Fruit fly (Drosophila melanogaster) whole organism, embryonic: Measurements from ENCODE around the gene CG14787.
A peak's percentile ranks its signal among the peaks of the same experiment; 100 is the strongest.

Experiments
- Ada2b ChIP-seq: fragments of 200-800 bp; sonication (Bioruptor generic); IDR thresholded peaks from 2 replicates; pipeline ENCODE4 v1.3.6; 2022; ENCODE audit warnings: missing biosample characterization, missing genetic modification characterization
- Adf1 ChIP-seq: fragments of 200-800 bp; sonication (Bioruptor generic); IDR thresholded peaks from 2 replicates; pipeline ENCODE4 v1.3.6; 2022; ENCODE audit warnings: missing biosample characterization, missing genetic modification characterization
- CG10274 ChIP-seq: fragments of 200-800 bp; sonication (Bioruptor generic); optimal IDR thresholded peaks from 3 replicates; lab custom pipeline; 2017; ENCODE audit warnings: missing biosample characterization, mild to moderate bottlenecking, missing genetic modification characterization
- CG10462 ChIP-seq: fragments of 200-800 bp; sonication (Bioruptor generic); optimal IDR thresholded peaks from 2 replicates; lab custom pipeline; 2016; ENCODE audit warnings: missing biosample characterization, missing genetic modification characterization
- CG12659 ChIP-seq: fragments of 200-800 bp; sonication (Bioruptor generic); optimal IDR thresholded peaks from 3 replicates; lab custom pipeline; 2017; ENCODE audit warnings: mild to moderate bottlenecking, missing biosample characterization, missing genetic modification reagents, missing genetic modification characterization
- CG14965 ChIP-seq: fragments of 200-800 bp; sonication (Bioruptor generic); optimal IDR thresholded peaks from 2 replicates; lab custom pipeline; 2016; ENCODE audit warnings: missing biosample characterization, missing genetic modification characterization, borderline replicate concordance
- CG16813 ChIP-seq: fragments of 200-800 bp; sonication (Bioruptor generic); IDR thresholded peaks from 3 replicates; pipeline ENCODE4 v1.3.6; 2022; ENCODE audit warnings: missing biosample characterization, missing genetic modification characterization; ENCODE audit not compliant: partially characterized antibody
- CG2202 ChIP-seq: fragments of 200-800 bp; sonication (Bioruptor generic); optimal IDR thresholded peaks from 2 replicates; lab custom pipeline; 2018; ENCODE audit warnings: missing biosample characterization, mild to moderate bottlenecking, missing genetic modification characterization
- CG2678 ChIP-seq: fragments of 200-800 bp; sonication (Bioruptor generic); optimal IDR thresholded peaks from 3 replicates; lab custom pipeline; 2019; ENCODE audit warnings: missing biosample characterization, mild to moderate bottlenecking, missing genetic modification characterization, moderate library complexity
- CG30020 ChIP-seq: fragments of 200-800 bp; optimal IDR thresholded peaks from 2 replicates; lab custom pipeline; 2019; ENCODE audit warnings: missing biosample characterization, mild to moderate bottlenecking, missing genetic modification characterization, moderate library complexity
- CG3407 ChIP-seq: fragments of 200-800 bp; sonication (Bioruptor generic); optimal IDR thresholded peaks from 2 replicates; lab custom pipeline; 2018; ENCODE audit warnings: missing biosample characterization, mild to moderate bottlenecking, missing genetic modification characterization
- CG4730 ChIP-seq: fragments of 200-800 bp; sonication (Bioruptor generic); IDR thresholded peaks from 2 replicates; pipeline ENCODE4 v1.3.6; 2022; ENCODE audit warnings: missing biosample characterization, missing genetic modification characterization
- CG6791 ChIP-seq: fragments of 200-800 bp; sonication (Bioruptor generic); IDR thresholded peaks from 3 replicates; pipeline ENCODE4 v1.3.6; 2022; ENCODE audit warnings: missing biosample characterization, missing genetic modification characterization; ENCODE audit not compliant: partially characterized antibody
- CkIIα-i1 ChIP-seq: fragments of 200-800 bp; sonication (Bioruptor generic); IDR thresholded peaks from 2 replicates; pipeline ENCODE4 v1.3.6; 2022; ENCODE audit warnings: missing biosample characterization, missing genetic modification characterization
- CoRest ChIP-seq: fragments of 200-800 bp; sonication (Bioruptor generic); optimal IDR thresholded peaks from 3 replicates; lab custom pipeline; 2018; ENCODE audit warnings: missing biosample characterization, mild to moderate bottlenecking, missing genetic modification characterization, moderate library complexity
- D ChIP-seq, 2 experiments: fragments of 200-800 bp in 1 of 2; fragments of >200 bp in 1 of 2; sonication (Bioruptor generic) in 1 of 2; optimal IDR thresholded peaks; 2 replicates in 1 of 2; 3 replicates in 1 of 2; lab custom pipeline; 2017; ENCODE audit warnings: mild to moderate bottlenecking in 1 of 2, missing biosample characterization in 1 of 2, missing genetic modification characterization in 1 of 2, missing genetic modification reagents in 1 of 2
- Dbx ChIP-seq: fragments of 200-800 bp; sonication (Bioruptor generic); IDR thresholded peaks from 3 replicates; pipeline ENCODE4 v1.3.6; 2022; ENCODE audit warnings: missing biosample characterization, missing genetic modification characterization
- Dek ChIP-seq: fragments of 200-800 bp; sonication (Bioruptor generic); optimal IDR thresholded peaks from 3 replicates; lab custom pipeline; 2019; ENCODE audit warnings: missing biosample characterization, mild to moderate bottlenecking, missing genetic modification characterization, moderate library complexity
- Doc3 ChIP-seq: fragments of 200-800 bp; sonication (Bioruptor generic); IDR thresholded peaks from 3 replicates; pipeline ENCODE4 v1.3.6; 2022; ENCODE audit warnings: missing biosample characterization, missing genetic modification characterization; ENCODE audit not compliant: partially characterized antibody
- Fer3 ChIP-seq: fragments of 200-800 bp; sonication (Bioruptor generic); optimal IDR thresholded peaks from 2 replicates; lab custom pipeline; 2018; ENCODE audit warnings: missing biosample characterization, mild to moderate bottlenecking, missing genetic modification characterization, moderate library complexity
- Gsc ChIP-seq: fragments of 200-800 bp; sonication (Bioruptor generic); IDR thresholded peaks from 2 replicates; pipeline ENCODE4 v1.3.6; 2022; ENCODE audit warnings: missing biosample characterization, missing genetic modification characterization
- Gug ChIP-seq: fragments of 200-800 bp; sonication (Bioruptor generic); IDR thresholded peaks from 4 replicates; pipeline ENCODE4 v1.3.6; 2022; ENCODE audit warnings: missing biosample characterization, missing genetic modification characterization
- Hmr ChIP-seq: fragments of 200-800 bp; sonication (Bioruptor generic); optimal IDR thresholded peaks from 3 replicates; lab custom pipeline; 2017; ENCODE audit warnings: mild to moderate bottlenecking, missing biosample characterization, missing genetic modification reagents, missing genetic modification characterization
- Hr3 ChIP-seq: fragments of 200-800 bp; sonication (Bioruptor generic); optimal IDR thresholded peaks from 3 replicates; lab custom pipeline; 2016; ENCODE audit warnings: missing biosample characterization, missing genetic modification characterization
- Optix ChIP-seq: fragments of 200-800 bp; sonication (Bioruptor generic); IDR thresholded peaks from 3 replicates; pipeline ENCODE4 v1.3.6; 2022; ENCODE audit warnings: missing biosample characterization, missing genetic modification characterization
- Pdp1 ChIP-seq, 2 experiments: fragments of 200-800 bp; sonication (Bioruptor generic); optimal IDR thresholded peaks; 3 replicates each; lab custom pipeline; 2016; ENCODE audit warnings: missing biosample characterization in 2 of 2, missing genetic modification characterization in 2 of 2, mild to moderate bottlenecking in 1 of 2, moderate library complexity in 1 of 2
- Side ChIP-seq: fragments of 200-800 bp; sonication (Bioruptor generic); optimal IDR thresholded peaks from 2 replicates; lab custom pipeline; 2016; ENCODE audit warnings: missing biosample characterization, missing genetic modification characterization
- Usf ChIP-seq: fragments of 200-800 bp; sonication (Bioruptor generic); optimal IDR thresholded peaks from 2 replicates; lab custom pipeline; 2017; ENCODE audit warnings: missing genotype, missing biosample characterization, missing genetic modification characterization
- al ChIP-seq: fragments of 200-800 bp; sonication (Bioruptor generic); IDR thresholded peaks from 2 replicates; pipeline ENCODE4 v1.3.6; 2022; ENCODE audit warnings: missing biosample characterization, missing genetic modification characterization
- ara ChIP-seq: fragments of 200-800 bp; sonication (Bioruptor generic); IDR thresholded peaks from 2 replicates; pipeline ENCODE4 v1.3.6; 2022; ENCODE audit warnings: missing biosample characterization, missing genetic modification characterization
- az2 ChIP-seq: fragments of 200-800 bp; sonication (Bioruptor generic); optimal IDR thresholded peaks from 3 replicates; lab custom pipeline; 2016; ENCODE audit warnings: missing biosample characterization, missing genetic modification characterization
- bab2 ChIP-seq: fragments of 200-800 bp; sonication (Bioruptor generic); optimal IDR thresholded peaks from 2 replicates; lab custom pipeline; 2016; ENCODE audit warnings: missing biosample characterization, missing genetic modification characterization
- btn ChIP-seq: fragments of 200-800 bp; sonication (Bioruptor generic); optimal IDR thresholded peaks from 2 replicates; lab custom pipeline; 2016; ENCODE audit warnings: missing biosample characterization, missing genetic modification characterization
- cato ChIP-seq: fragments of 200-800 bp; sonication (Bioruptor generic); optimal IDR thresholded peaks from 2 replicates; lab custom pipeline; 2016; ENCODE audit warnings: missing biosample characterization, missing genetic modification characterization, borderline replicate concordance
- chif ChIP-seq, 2 experiments: fragments of 200-800 bp; sonication (Bioruptor generic); optimal IDR thresholded peaks; 3 replicates each; lab custom pipeline; 2016; ENCODE audit warnings: missing biosample characterization in 2 of 2, missing genetic modification characterization in 2 of 2
- ci ChIP-seq: fragments of 200-800 bp; sonication (Bioruptor generic); IDR thresholded peaks from 3 replicates; pipeline ENCODE4 v1.3.6; 2022; ENCODE audit warnings: missing biosample characterization, missing genetic modification characterization
- crc ChIP-seq: fragments of 200-800 bp; sonication (Bioruptor generic); optimal IDR thresholded peaks from 2 replicates; lab custom pipeline; 2016; ENCODE audit warnings: missing biosample characterization, missing genetic modification characterization
- croc ChIP-seq: fragments of 200-800 bp; sonication (Bioruptor generic); conservative IDR thresholded peaks from 3 replicates; pipeline ENCODE4 v1.3.6; 2022; ENCODE audit warnings: missing biosample characterization, missing genetic modification characterization
- dan ChIP-seq: fragments of 200-800 bp; sonication (Bioruptor generic); IDR thresholded peaks from 2 replicates; pipeline ENCODE4 v1.3.6; 2022; ENCODE audit warnings: missing biosample characterization, missing genetic modification characterization
- grn ChIP-seq: fragments of 200-800 bp; sonication (Bioruptor generic); optimal IDR thresholded peaks from 3 replicates; lab custom pipeline; 2017; ENCODE audit warnings: missing biosample characterization, missing genetic modification characterization
- hb ChIP-seq: fragments of 200-800 bp; sonication (Bioruptor generic); IDR thresholded peaks from 3 replicates; pipeline ENCODE4 v1.3.6; 2022; ENCODE audit warnings: missing biosample characterization, missing genetic modification characterization; ENCODE audit not compliant: partially characterized antibody
- hbn ChIP-seq: fragments of 200-800 bp; sonication (Bioruptor generic); IDR thresholded peaks from 2 replicates; pipeline ENCODE4 v1.3.6; 2022; ENCODE audit warnings: missing biosample characterization, missing genetic modification characterization; ENCODE audit not compliant: partially characterized antibody
- jigr1 ChIP-seq: fragments of 200-800 bp; sonication (Bioruptor generic); IDR thresholded peaks from 3 replicates; pipeline ENCODE4 v1.3.6; 2022; ENCODE audit warnings: missing biosample characterization, missing genetic modification characterization
- oc ChIP-seq: fragments of 200-800 bp; sonication (Bioruptor generic); optimal IDR thresholded peaks from 2 replicates; lab custom pipeline; 2018; ENCODE audit warnings: missing biosample characterization, mild to moderate bottlenecking, missing genetic modification characterization, moderate library complexity
- rib ChIP-seq: fragments of 200-800 bp; sonication (Bioruptor generic); IDR thresholded peaks from 2 replicates; pipeline ENCODE4 v1.3.6; 2022; ENCODE audit warnings: missing biosample characterization, missing genetic modification characterization
- sens ChIP-seq: fragments of 200-800 bp; sonication (Bioruptor generic); peaks from one replicate; lab custom pipeline; 2016; ENCODE audit warnings: missing biosample characterization, missing genetic modification characterization
- trh ChIP-seq: fragments of 200-800 bp; sonication (Bioruptor generic); optimal IDR thresholded peaks from 2 replicates; lab custom pipeline; 2016; ENCODE audit warnings: missing biosample characterization, missing genetic modification characterization
- unc-4 ChIP-seq: fragments of 200-800 bp; sonication (Bioruptor generic); IDR thresholded peaks from 2 replicates; pipeline ENCODE4 v1.3.6; 2022; ENCODE audit warnings: missing biosample characterization, missing genetic modification characterization; ENCODE audit not compliant: partially characterized antibody
- vvl ChIP-seq: fragments of 200-800 bp; sonication (Bioruptor generic); IDR thresholded peaks from 2 replicates; pipeline ENCODE4 v1.3.6; 2022; ENCODE audit warnings: missing biosample characterization, missing genetic modification characterization

Gene CG14787

DNA sequence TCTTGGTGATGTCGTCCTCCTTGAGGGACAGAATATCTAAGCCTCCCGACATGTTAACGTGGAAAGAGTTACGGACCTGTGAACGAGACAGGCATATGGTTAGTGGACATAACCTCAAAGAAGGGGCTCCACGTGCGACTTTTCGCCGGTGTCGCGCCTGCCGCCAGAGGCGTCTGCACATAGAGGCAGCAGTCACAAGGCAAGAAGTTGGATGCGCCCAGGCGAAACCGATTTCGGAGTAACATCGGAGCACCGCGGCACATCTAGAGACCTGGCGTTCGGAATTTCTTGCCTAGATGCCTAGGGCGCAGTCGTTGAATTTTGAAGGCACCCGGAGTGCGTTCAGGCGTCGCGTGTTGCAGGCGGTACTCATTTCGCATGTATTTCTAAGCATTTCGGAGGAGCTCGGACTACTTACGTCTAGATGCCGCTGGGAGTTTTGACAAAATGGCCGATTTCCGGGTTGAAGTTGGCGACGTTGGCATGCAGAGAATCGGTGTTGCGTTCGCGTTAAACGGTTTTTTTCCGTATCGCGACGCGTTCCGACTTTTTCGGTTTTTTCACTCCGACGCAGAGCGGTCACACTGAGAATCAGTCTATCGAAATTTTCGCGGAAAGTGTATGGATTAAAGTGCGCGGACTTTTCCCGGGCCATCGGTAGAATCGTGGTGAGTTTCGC lies 21.5 kb upstream of the CG14787 start, which contains the start of the genes sta and inc:
TSS of gene sta (minus strand) at position 574 of the 679 bp plus-strand sequence.
TSS of gene inc (plus strand) at position 640 of the 679 bp plus-strand sequence.
- TF ChIP-seq Adf1 (GFP tag; lab: Robert Waterston, UW), result peak; percentile 53
- no peak for TF ChIP-seq cato
- peak; percentile 44 for TF ChIP-seq CoRest
- TF ChIP-seq hbn (GFP tag; lab: Robert Waterston, UW), result peak; percentile 57
- TF ChIP-seq Fer3 (tag; lab: Kevin White, UChicago), result peak; percentile 68
- TF ChIP-seq Hr3 (GFP tag; lab: Kevin White, UChicago), result no peak
- TF ChIP-seq Doc3 (GFP tag; lab: Robert Waterston, UW), result peak; percentile 42; the same call in 1 of the 3 replicates
- peak; percentile 65 for TF ChIP-seq oc (tag; lab: Kevin White, UChicago)
- TF ChIP-seq ara (GFP tag; lab: Robert Waterston, UW), result no peak
- TF ChIP-seq Gsc (GFP tag; lab: Robert Waterston, UW), result no peak
- TF ChIP-seq CG6791 (GFP tag; lab: Robert Waterston, UW), result peak; percentile 61; the same call in 2 of the 3 replicates
- TF ChIP-seq CG2678 (tag; lab: Kevin White, UChicago), result peak; percentile 65
- TF ChIP-seq Dbx (GFP tag; lab: Robert Waterston, UW), result peak; percentile 80
- peak; percentile 38 for TF ChIP-seq btn (GFP tag; lab: Kevin White, UChicago)
- no peak for TF ChIP-seq CG4730 (GFP tag; lab: Robert Waterston, UW)
- TF ChIP-seq CG3407 (GFP tag; lab: Kevin White, UChicago), result peak; percentile 53
- peak; percentile 11 for TF ChIP-seq grn (GFP tag; lab: Kevin White, UChicago)
- peak; percentile 89 for TF ChIP-seq ci
- TF ChIP-seq al (GFP tag; lab: Robert Waterston, UW), result no peak
- no peak for TF ChIP-seq jigr1 (GFP tag; lab: Robert Waterston, UW)
- no peak for TF ChIP-seq CkIIα-i1 (GFP tag; lab: Robert Waterston, UW)
- TF ChIP-seq CG12659 (GFP tag; lab: Kevin White, UChicago), result peak; percentile 94
- no peak; the same call in 2 of the 3 replicates for TF ChIP-seq croc
- peak; percentile 26 for TF ChIP-seq CG30020 (tag; lab: Kevin White, UChicago)
- no peak for TF ChIP-seq trh (GFP tag; lab: Kevin White, UChicago)
- TF ChIP-seq CG2202 (tag; lab: Kevin White, UChicago), result peak; percentile 66
- peak; percentile 10; the same call in 1 of the 2 replicates for TF ChIP-seq Ada2b (GFP tag; lab: Robert Waterston, UW)
- TF ChIP-seq CG10462 (GFP tag; lab: Kevin White, UChicago), result no peak
- peak; percentile 22; the same call in 1 of the 4 replicates for TF ChIP-seq Gug (GFP tag; lab: Robert Waterston, UW)
- TF ChIP-seq hb (GFP tag; lab: Robert Waterston, UW), result no peak
- no peak for TF ChIP-seq Usf (GFP tag; lab: Kevin White, UChicago)
- no peak for TF ChIP-seq D (optimal IDR thresholded peaks at IDR 0.05; lab: Kevin White, UChicago)
- TF ChIP-seq D (GFP tag; optimal IDR thresholded peaks at IDR 0.05; lab: Kevin White, UChicago), result peak; percentile 46
- TF ChIP-seq unc-4 (GFP tag; lab: Robert Waterston, UW), result peak; percentile 72
- peak; percentile 40 to 65 for TF ChIP-seq Pdp1 (GFP tag; optimal IDR thresholded peaks at IDR 0.05; lab: Kevin White, UChicago)
- TF ChIP-seq CG16813 (GFP tag; lab: Robert Waterston, UW), result peak; percentile 58; the same call in 2 of the 3 replicates
- TF ChIP-seq CG10274, result peak; percentile 60
- TF ChIP-seq chif (GFP tag; optimal IDR thresholded peaks at IDR 0.05; lab: Kevin White, UChicago), result peak; percentile 38 to 44
- TF ChIP-seq crc (GFP tag; lab: Kevin White, UChicago), result no peak
- TF ChIP-seq bab2 (GFP tag; lab: Kevin White, UChicago), result no peak
- peak; percentile 76 for TF ChIP-seq sens (GFP tag; lab: Kevin White, UChicago)
- peak; percentile 66 for TF ChIP-seq vvl
- TF ChIP-seq Side (GFP tag; lab: Kevin White, UChicago), result peak; percentile 84
- no peak for TF ChIP-seq CG14965 (GFP tag; lab: Kevin White, UChicago)
- 0 out of 3 replicates have a peak, but pooled peaks have one; percentile 41 for TF ChIP-seq Optix (GFP tag; lab: Robert Waterston, UW)
- TF ChIP-seq Dek, result peak; percentile 50
- TF ChIP-seq Hmr, result peak; percentile 92
- no peak for TF ChIP-seq dan
- no peak for TF ChIP-seq az2
- peak; percentile 79; the same call in 1 of the 2 replicates for TF ChIP-seq rib
